Worm (Caenorhabditis elegans): ENCODE measurements around the gene oatr-1.

- TF ChIP-seq W03F9.2 (tag; optimal IDR thresholded peaks at IDR 0.05), result no peak
- no peak for TF ChIP-seq him-1 (tag; optimal IDR thresholded peaks at IDR 0.05)
- no peak for TF ChIP-seq dao-5 (tag; optimal IDR thresholded peaks at IDR 0.05)
Observed at ce11 chrIII:6345968-6346498, 49.9 kb downstream of the oatr-1 start, which contains the start of the genes trmt-10C.2 and C56G2.22.

All from whole organism, L4/young adult.